Fruit fly (Drosophila melanogaster) whole organism, wandering third instar larva: ENCODE data around the gene Bub3.

Experiments used
- CG32264 ChIP-seq: fragments of 200-800 bp; sonication (Bioruptor generic); optimal IDR thresholded peaks from 2 replicates; lab custom pipeline; 2016; ENCODE audit warnings: missing biosample characterization, missing genetic modification characterization
- CG9705 ChIP-seq: fragments of 200-800 bp; sonication (Bioruptor generic); optimal IDR thresholded peaks from 2 replicates; lab custom pipeline; 2018; ENCODE audit warnings: missing biosample characterization, mild to moderate bottlenecking, missing genetic modification characterization
- Hnf4 ChIP-seq: fragments of 200-800 bp; sonication (Bioruptor generic); optimal IDR thresholded peaks from 2 replicates; lab custom pipeline; 2016; ENCODE audit warnings: missing biosample characterization, mild to moderate bottlenecking, missing genetic modification characterization
- N ChIP-seq: fragments of >200 bp; optimal IDR thresholded peaks from 2 replicates; lab custom pipeline; 2018; ENCODE audit warnings: missing biosample characterization, missing external identifiers, missing genetic modification characterization
- OdsH ChIP-seq: fragments of 200-800 bp; sonication (Bioruptor generic); optimal IDR thresholded peaks from 2 replicates; lab custom pipeline; 2016; ENCODE audit warnings: missing biosample characterization, mild to moderate bottlenecking, missing genetic modification characterization
- br ChIP-seq: fragments of 200-800 bp; sonication (Bioruptor generic); optimal IDR thresholded peaks from 2 replicates; lab custom pipeline; 2016; ENCODE audit warnings: missing biosample characterization, missing genetic modification characterization
- brk ChIP-seq: fragments of 200-800 bp; sonication (Bioruptor generic); optimal IDR thresholded peaks from 2 replicates; lab custom pipeline; 2016; ENCODE audit warnings: missing biosample characterization, mild to moderate bottlenecking, missing genetic modification characterization
- dl ChIP-seq, 2 experiments: fragments of 175-275, 200-275 bp in 1 of 2; fragments of 200-275 bp in 1 of 2; sonication (Bioruptor generic); optimal IDR thresholded peaks; lab custom pipeline; 2018; ENCODE audit warnings: mild to moderate bottlenecking in 2 of 2, missing biosample characterization in 2 of 2, missing genetic modification characterization in 2 of 2, moderate library complexity in 2 of 2; ENCODE audit not compliant: partially characterized antibody in 2 of 2, insufficient read depth in 1 of 2
- dsf ChIP-seq: sonication (Bioruptor generic); optimal IDR thresholded peaks from 2 replicates; lab custom pipeline; 2016; ENCODE audit warnings: missing biosample characterization, missing genetic modification characterization, borderline replicate concordance
- ey ChIP-seq: fragments of 200-800 bp; sonication (Bioruptor generic); optimal IDR thresholded peaks from 2 replicates; lab custom pipeline; 2016; ENCODE audit warnings: missing biosample characterization, missing genetic modification characterization
- rgr ChIP-seq: fragments of 200-800 bp; sonication (Bioruptor generic); optimal IDR thresholded peaks from 3 replicates; lab custom pipeline; 2016; ENCODE audit warnings: missing biosample characterization, mild to moderate bottlenecking, missing genetic modification characterization
- usp ChIP-seq: fragments of >200 bp; optimal IDR thresholded peaks from 2 replicates; lab custom pipeline; 2017; ENCODE audit warnings: missing biosample characterization, missing genetic modification characterization

dm6 chr3R:29625883-29626282 lies 49.3 kb downstream of the Bub3 start:
- TF ChIP-seq dsf (GFP tag; lab: Kevin White, UChicago) (no peak), rgr (GFP tag; lab: Kevin White, UChicago) (peak; percentile 6), usp (GFP tag; lab: Kevin White, UChicago) (no peak), brk (GFP tag; lab: Kevin White, UChicago) (no peak), br (no peak), ey (peak; percentile 24), CG9705 (GFP tag; lab: Kevin White, UChicago) (no peak), Hnf4 (GFP tag; lab: Kevin White, UChicago) (no peak), dl (GFP tag; optimal IDR thresholded peaks at IDR 0.05; lab: Kevin White, UChicago; ENCODE audit: insufficient read depth in 1 of 2, partially characterized antibody in 2 of 2) (no peak), N (GFP tag; lab: Kevin White, UChicago) (no peak), CG32264 (GFP tag; lab: Kevin White, UChicago) (no peak), OdsH (GFP tag; lab: Kevin White, UChicago) (peak; percentile 7)
